Fruit fly (Drosophila melanogaster) whole organism, embryonic: ENCODE measurements around the gene CG7381.

Source experiments
- CG6813 ChIP-seq: fragments of 200-800 bp; sonication (Bioruptor generic); optimal IDR thresholded peaks from 2 replicates; lab custom pipeline; 2017; ENCODE audit warnings: missing biosample characterization, missing genetic modification characterization, mild to moderate bottlenecking, moderate library complexity, missing genetic modification reagents
- CG7556 ChIP-seq: fragments of 200-800 bp; sonication (Bioruptor generic); optimal IDR thresholded peaks from 2 replicates; lab custom pipeline; 2017; ENCODE audit warnings: missing biosample characterization, mild to moderate bottlenecking, missing genetic modification characterization
- CG9437 ChIP-seq: fragments of 200-800 bp; sonication (Bioruptor generic); optimal IDR thresholded peaks from 2 replicates; lab custom pipeline; 2018; ENCODE audit warnings: missing biosample characterization, mild to moderate bottlenecking, missing genetic modification characterization
- CoRest ChIP-seq: fragments of 200-800 bp; sonication (Bioruptor generic); optimal IDR thresholded peaks from 3 replicates; lab custom pipeline; 2018; ENCODE audit warnings: missing biosample characterization, mild to moderate bottlenecking, missing genetic modification characterization, moderate library complexity
- Hr78 ChIP-seq, 2 experiments: fragments of 200-800 bp in 1 of 2; fragments of >200 bp in 1 of 2; sonication (Bioruptor generic) in 1 of 2; optimal IDR thresholded peaks; 2 replicates each; lab custom pipeline; 2017 to 2019; ENCODE audit warnings: missing biosample characterization in 2 of 2, missing genetic modification characterization in 2 of 2, mild to moderate bottlenecking in 1 of 2, moderate library complexity in 1 of 2
- NC2α ChIP-seq: fragments of 200-800 bp; sonication (Bioruptor generic); optimal IDR thresholded peaks from 2 replicates; lab custom pipeline; 2016; ENCODE audit warnings: missing biosample characterization, missing genetic modification characterization
- h ChIP-seq: fragments of >200 bp; optimal IDR thresholded peaks from 2 replicates; lab custom pipeline; 2017
- stc ChIP-seq: fragments of 200-800 bp; sonication (Bioruptor generic); IDR thresholded peaks from 2 replicates; pipeline ENCODE4 v1.3.6; 2022; ENCODE audit warnings: missing biosample characterization, missing genetic modification characterization

- TF ChIP-seq NC2α (GFP tag; lab: Kevin White, UChicago): no peak
- peak; percentile 41; the same call in 1 of the 2 replicates for TF ChIP-seq stc (GFP tag; lab: Robert Waterston, UW)
- TF ChIP-seq CG7556 (GFP tag; lab: Kevin White, UChicago): peak; percentile 19
- peak; percentile 5 for TF ChIP-seq CG9437 (GFP tag; lab: Kevin White, UChicago)
- TF ChIP-seq CG6813 (GFP tag; lab: Kevin White, UChicago): peak; percentile 46
- peak in 1 of 2 experiments; percentile 11 for TF ChIP-seq Hr78 (GFP tag; optimal IDR thresholded peaks at IDR 0.05; lab: Kevin White, UChicago)
- peak; percentile 55 for TF ChIP-seq CoRest (tag; lab: Kevin White, UChicago)
- TF ChIP-seq h (lab: Kevin White, UChicago): no peak
Observed at dm6 chr3R:13012351-13012750, 35.1 kb upstream of the CG7381 start.
